Fruit fly (Drosophila melanogaster): ENCODE data around the gene Acf.

Gene Acf

dm6 chr3R:31771790-31772576 is 21.8 kb upstream of the Acf start, which contains the start of the genes betaGlu and sip3 (continued):
- TF ChIP-seq CG10631 (GFP tag; optimal IDR thresholded peaks at IDR 0.05) = no peak
- TF ChIP-seq CG1621 (tag; optimal IDR thresholded peaks at IDR 0.05) = no peak
- no peak for TF ChIP-seq CG11902 (GFP tag; optimal IDR thresholded peaks at IDR 0.05)
- TF ChIP-seq Ets96B (tag; optimal IDR thresholded peaks at IDR 0.05) = no peak
- TF ChIP-seq CG6276 (GFP tag; optimal IDR thresholded peaks at IDR 0.05) = no peak
- TF ChIP-seq ss (GFP tag; optimal IDR thresholded peaks at IDR 0.05) = peak in 1 of 2 experiments; percentile 4
- TF ChIP-seq cyc (GFP tag; optimal IDR thresholded peaks at IDR 0.05) = peak; percentile 12
- no peak for TF ChIP-seq CG11762 (GFP tag; optimal IDR thresholded peaks at IDR 0.05; ENCODE audit: insufficient read depth)
- TF ChIP-seq fkh (GFP tag; optimal IDR thresholded peaks at IDR 0.05) = no peak
- no peak for TF ChIP-seq CG16779 (tag; optimal IDR thresholded peaks at IDR 0.05)
- no peak for TF ChIP-seq CG6808 (GFP tag; optimal IDR thresholded peaks at IDR 0.05)
- no peak for TF ChIP-seq eg (GFP tag; IDR thresholded peaks at IDR 0.05)
- TF ChIP-seq Sox14 (GFP tag; optimal IDR thresholded peaks at IDR 0.05) = peak; percentile 40
- TF ChIP-seq topi (GFP tag; optimal IDR thresholded peaks at IDR 0.05) = peak; percentile 33
- no peak for TF ChIP-seq OdsH (GFP tag; optimal IDR thresholded peaks at IDR 0.05)
- TF ChIP-seq CG6854 (GFP tag; optimal IDR thresholded peaks at IDR 0.05) = no peak
- peak; percentile 61 for TF ChIP-seq achi (GFP tag; optimal IDR thresholded peaks at IDR 0.05)
- TF ChIP-seq CG11294 (GFP tag; IDR thresholded peaks at IDR 0.05) = no peak

- TF ChIP-seq Sox14 (GFP tag; optimal IDR thresholded peaks at IDR 0.05) (peak; percentile 44), esn (GFP tag; optimal IDR thresholded peaks at IDR 0.05) (peak; percentile 68), CG31627 (GFP tag; optimal IDR thresholded peaks at IDR 0.05) (no peak), CG8632 (GFP tag; optimal IDR thresholded peaks at IDR 0.05) (peak; percentile 70), CG15336 (GFP tag; IDR thresholded peaks at IDR 0.05) (peak; percentile 58), CG6792 (GFP tag; optimal IDR thresholded peaks at IDR 0.05) (peak; percentile 53), CG8319 (GFP tag; optimal IDR thresholded peaks at IDR 0.05) (no peak), Lpt (GFP tag; optimal IDR thresholded peaks at IDR 0.05) (peak; percentile 42), CG3032 (tag; optimal IDR thresholded peaks at IDR 0.05) (peak; percentile 72), CG6163 (GFP tag; IDR thresholded peaks at IDR 0.05) (peak; percentile 64; the same call in 2 of the 3 replicates), acj6 (GFP tag; optimal IDR thresholded peaks at IDR 0.05) (peak; percentile 68), CG8119 (GFP tag; IDR thresholded peaks at IDR 0.05) (peak; percentile 72; the same call in 1 of the 3 replicates), CG34406 (GFP tag; optimal IDR thresholded peaks at IDR 0.05) (peak; percentile 56), fd59A (GFP tag; optimal IDR thresholded peaks at IDR 0.05) (no peak), Hr38 (GFP tag; optimal IDR thresholded peaks at IDR 0.05) (no peak), net (GFP tag; optimal IDR thresholded peaks at IDR 0.05) (peak; percentile 64), CG11294 (GFP tag; IDR thresholded peaks at IDR 0.05) (peak; percentile 34; the same call in 1 of the 2 replicates), vri (GFP tag; optimal IDR thresholded peaks at IDR 0.05) (peak; percentile 5), Blimp-1 (GFP tag; optimal IDR thresholded peaks at IDR 0.05) (peak; percentile 42), Sox102F (GFP tag; optimal IDR thresholded peaks at IDR 0.05) (no peak), Gug (GFP tag; IDR thresholded peaks at IDR 0.05) (peak; percentile 63), eg (GFP tag; IDR thresholded peaks at IDR 0.05) (peak; percentile 75), lz (GFP tag; optimal IDR thresholded peaks at IDR 0.05) (peak; percentile 60), Sox15 (GFP tag; optimal IDR thresholded peaks at IDR 0.05) (peak; percentile 55), CG11762 (GFP tag; optimal IDR thresholded peaks at IDR 0.05; ENCODE audit: insufficient read depth) (peak; percentile 39), CG10631 (GFP tag; optimal IDR thresholded peaks at IDR 0.05) (no peak), Ets96B (tag; optimal IDR thresholded peaks at IDR 0.05) (peak; percentile 66), Eip93F (GFP tag; optimal IDR thresholded peaks at IDR 0.05) (peak; percentile 39)
Measured at dm6 chr3R:31776583-31777362, 17.0 kb upstream of the Acf start, which contains the start of the genes CG2126 and faf. Gene CG2126, minus strand, starts transcription at chr3R:31776652. Gene faf, plus strand, starts transcription at chr3R:31777020.
